Worm (Caenorhabditis elegans) whole organism, L4 larva: ENCODE data around the gene phlp-2.

Source experiments
- D1046.2 ChIP-seq: fragments of 200-800 bp; sonication (Bioruptor generic); IDR thresholded peaks from 2 replicates; pipeline ENCODE4 v1.3.6; 2022; ENCODE audit warnings: missing genetic modification characterization, missing compliant biosample characterization
- F37D6.2 ChIP-seq: sonication (generic microtip); optimal IDR thresholded peaks from 2 replicates; lab custom pipeline; 2016; ENCODE audit warnings: mild to moderate bottlenecking, missing genetic modification characterization, missing compliant biosample characterization
- T20F7.1 ChIP-seq: fragments of 200-800 bp; sonication (Bioruptor generic); optimal IDR thresholded peaks from 2 replicates; lab custom pipeline; 2018; ENCODE audit warnings: mild to moderate bottlenecking, missing genetic modification characterization, missing compliant biosample characterization
- T26A8.4 ChIP-seq: fragments of 200-800 bp; sonication (Bioruptor generic); IDR thresholded peaks from 2 replicates; pipeline ENCODE4 v1.3.6; 2022; ENCODE audit warnings: missing genetic modification characterization, missing compliant biosample characterization
- ZK337.2 ChIP-seq: fragments of 200-800 bp; sonication (Bioruptor generic); IDR thresholded peaks from 2 replicates; pipeline ENCODE4 v1.3.6; 2022; ENCODE audit warnings: missing genetic modification reagents, missing genetic modification characterization, missing compliant biosample characterization
- ZK546.5 ChIP-seq, 2 experiments: sonication (generic microtip); optimal IDR thresholded peaks; 2 replicates each; lab custom pipeline; 2017; ENCODE audit warnings: missing biosample characterization in 2 of 2, missing genetic modification characterization in 2 of 2
- aha-1 ChIP-seq: fragments of 150-350 bp; peaks from one replicate; lab custom pipeline; 2014; ENCODE audit warnings: missing biosample characterization, missing genetic modification characterization
- arid-1 ChIP-seq: fragments of 200-800 bp; sonication (Bioruptor generic); conservative IDR thresholded peaks from 2 replicates; pipeline ENCODE4 v1.3.6; 2022; ENCODE audit warnings: missing genetic modification reagents, missing genetic modification characterization, missing compliant biosample characterization
- attf-4 ChIP-seq: sonication (generic microtip); optimal IDR thresholded peaks from 3 replicates; lab custom pipeline; 2017; ENCODE audit warnings: missing biosample characterization, missing genetic modification characterization
- ceh-20 ChIP-seq: fragments of 200-800 bp; sonication (Bioruptor generic); IDR thresholded peaks from 2 replicates; pipeline ENCODE4 v1.3.6; 2022; ENCODE audit warnings: missing genetic modification reagents, missing genetic modification characterization, missing compliant biosample characterization
- cey-2 ChIP-seq: sonication (generic microtip); optimal IDR thresholded peaks from 3 replicates; lab custom pipeline; 2017; ENCODE audit warnings: missing genetic modification characterization, mild to moderate bottlenecking, missing compliant biosample characterization, antibody characterized with exemption, borderline replicate concordance; ENCODE audit not compliant: insufficient read depth
- ctbp-1 ChIP-seq: fragments of 200-800 bp; sonication (Bioruptor generic); IDR thresholded peaks from 2 replicates; pipeline ENCODE4 v1.3.6; 2022; ENCODE audit warnings: missing genetic modification reagents, missing genetic modification characterization, missing compliant biosample characterization
- dmd-6 ChIP-seq: fragments of 200-800 bp; sonication (Bioruptor generic); IDR thresholded peaks from 2 replicates; pipeline ENCODE4 v1.3.6; 2022; ENCODE audit warnings: missing genetic modification reagents, missing genetic modification characterization, missing compliant biosample characterization
- dmd-8 ChIP-seq: fragments of 200-800 bp; sonication (Bioruptor generic); IDR thresholded peaks from 2 replicates; pipeline ENCODE4 v1.3.6; 2022; ENCODE audit warnings: missing genetic modification characterization, missing compliant biosample characterization
- dve-1 ChIP-seq: sonication (generic microtip); optimal IDR thresholded peaks from 2 replicates; lab custom pipeline; 2017; ENCODE audit warnings: antibody characterized with exemption, mild to moderate bottlenecking, missing genetic modification characterization, missing compliant biosample characterization; ENCODE audit not compliant: insufficient read depth
- egl-43 ChIP-seq: fragments of 200-800 bp; sonication (Bioruptor generic); IDR thresholded peaks from 2 replicates; pipeline ENCODE4 v1.3.6; 2022; ENCODE audit warnings: missing genetic modification reagents, missing genetic modification characterization, missing compliant biosample characterization
- fkh-10 ChIP-seq: fragments of 150-350 bp; optimal IDR thresholded peaks from 2 replicates; lab custom pipeline; 2014; ENCODE audit warnings: missing biosample characterization, missing genetic modification reagents, missing genetic modification characterization
- gei-8 ChIP-seq: fragments of 200-800 bp; sonication (Bioruptor generic); optimal IDR thresholded peaks from 2 replicates; lab custom pipeline; 2018; ENCODE audit warnings: mild to moderate bottlenecking, missing genetic modification characterization, missing compliant biosample characterization
- lim-7 ChIP-seq: fragments of 200-800 bp; sonication (Bioruptor generic); IDR thresholded peaks from 2 replicates; pipeline ENCODE4 v1.3.6; 2022; ENCODE audit warnings: missing genetic modification characterization, missing compliant biosample characterization
- lin-1 ChIP-seq: fragments of 200-800 bp; sonication (Bioruptor generic); IDR thresholded peaks from 2 replicates; pipeline ENCODE4 v1.3.6; 2022; ENCODE audit warnings: missing genetic modification reagents, missing genetic modification characterization, missing compliant biosample characterization
- lin-13 ChIP-seq: fragments of 150-350 bp; optimal IDR thresholded peaks from 2 replicates; lab custom pipeline; 2014; ENCODE audit warnings: missing biosample characterization, missing genetic modification reagents, missing genetic modification characterization
- lin-29 ChIP-seq: fragments of 200-800 bp; sonication (Bioruptor generic); IDR thresholded peaks from 2 replicates; pipeline ENCODE4 v1.3.6; 2022; ENCODE audit warnings: missing genetic modification reagents, missing genetic modification characterization, missing compliant biosample characterization
- mdt-29 ChIP-seq: fragments of 200-800 bp; sonication (Bioruptor generic); IDR thresholded peaks from 2 replicates; pipeline ENCODE4 v1.3.6; 2022; ENCODE audit warnings: missing genetic modification reagents, missing genetic modification characterization, missing compliant biosample characterization
- nhr-237 ChIP-seq: sonication (generic microtip); optimal IDR thresholded peaks from 2 replicates; lab custom pipeline; 2017; ENCODE audit warnings: missing biosample characterization, missing genetic modification characterization
- nhr-25 ChIP-seq: sonication (generic microtip); optimal IDR thresholded peaks from 2 replicates; lab custom pipeline; 2017; ENCODE audit warnings: missing genetic modification characterization, mild to moderate bottlenecking, missing compliant biosample characterization, antibody characterized with exemption, moderate library complexity, borderline replicate concordance; ENCODE audit not compliant: insufficient read depth
- nhr-41 ChIP-seq: fragments of 200-800 bp; sonication (Bioruptor generic); IDR thresholded peaks from 2 replicates; pipeline ENCODE4 v1.3.6; 2022; ENCODE audit warnings: missing genetic modification reagents, missing genetic modification characterization, missing compliant biosample characterization
- nhr-42 ChIP-seq: fragments of 200-800 bp; sonication (Bioruptor generic); IDR thresholded peaks from 2 replicates; pipeline ENCODE4 v1.3.6; 2022; ENCODE audit warnings: missing genetic modification characterization, missing compliant biosample characterization
- nhr-76 ChIP-seq: fragments of 150-350 bp; optimal IDR thresholded peaks from 2 replicates; lab custom pipeline; 2014; ENCODE audit warnings: missing biosample characterization, missing genetic modification characterization
- nhr-77 ChIP-seq: fragments of 150-350 bp; optimal IDR thresholded peaks from 2 replicates; lab custom pipeline; 2014; ENCODE audit warnings: missing biosample characterization, missing genetic modification characterization
- pha-4 ChIP-seq, 2 experiments: fragments of 150-350 bp in 1 of 2; fragments of 200-800 bp in 1 of 2; sonication (Bioruptor generic) in 1 of 2; IDR thresholded peaks in 1 of 2; optimal IDR thresholded peaks in 1 of 2; 2 replicates each; pipeline versions ENCODE4 v1.3.6 to Lab custom; 2014 to 2022; ENCODE audit warnings: missing genetic modification characterization in 2 of 2, missing genetic modification reagents in 2 of 2, missing biosample characterization in 1 of 2, missing compliant biosample characterization in 1 of 2
- pqm-1 ChIP-seq: sonication (generic microtip); optimal IDR thresholded peaks from 2 replicates; lab custom pipeline; 2017; ENCODE audit warnings: missing biosample characterization, missing genetic modification characterization
- rbr-2 ChIP-seq: sonication (generic microtip); optimal IDR thresholded peaks from 2 replicates; lab custom pipeline; 2016; ENCODE audit warnings: missing genotype, missing genetic modification characterization, missing compliant biosample characterization
- sdz-12 ChIP-seq: fragments of 200-800 bp; sonication (Bioruptor generic); optimal IDR thresholded peaks from 2 replicates; lab custom pipeline; 2018; ENCODE audit warnings: mild to moderate bottlenecking, missing genetic modification characterization, missing compliant biosample characterization
- set-16 ChIP-seq: fragments of 200-800 bp; sonication (Bioruptor generic); IDR thresholded peaks from 2 replicates; pipeline ENCODE4 v1.3.6; 2022; ENCODE audit warnings: missing genetic modification reagents, missing genetic modification characterization, missing compliant biosample characterization
- skn-1 ChIP-seq: fragments of 150-350 bp; optimal IDR thresholded peaks from 2 replicates; lab custom pipeline; 2014; ENCODE audit warnings: missing biosample characterization, missing genetic modification characterization
- spr-3 ChIP-seq: fragments of 200-800 bp; sonication (Bioruptor generic); optimal IDR thresholded peaks from 2 replicates; lab custom pipeline; 2018; ENCODE audit warnings: mild to moderate bottlenecking, missing genetic modification characterization, missing compliant biosample characterization
- tag-97 ChIP-seq: fragments of 200-800 bp; sonication (Bioruptor generic); IDR thresholded peaks from 2 replicates; pipeline ENCODE4 v1.3.6; 2022; ENCODE audit warnings: missing genetic modification characterization, missing compliant biosample characterization
- tra-1 ChIP-seq: fragments of 200-800 bp; sonication (Bioruptor generic); IDR thresholded peaks from 2 replicates; pipeline ENCODE4 v1.3.6; 2022; ENCODE audit warnings: missing genetic modification reagents, missing genetic modification characterization, missing compliant biosample characterization
- vab-7 ChIP-seq: fragments of 200-800 bp; sonication (Bioruptor generic); IDR thresholded peaks from 2 replicates; pipeline ENCODE4 v1.3.6; 2022; ENCODE audit warnings: missing genetic modification reagents, missing genetic modification characterization, missing compliant biosample characterization
- zfp-2 ChIP-seq: sonication (generic microtip); optimal IDR thresholded peaks from 2 replicates; lab custom pipeline; 2016; ENCODE audit warnings: mild to moderate bottlenecking, missing genetic modification characterization, missing compliant biosample characterization
- zfp-3 ChIP-seq: fragments of 200-800 bp; sonication (Bioruptor generic); conservative IDR thresholded peaks from 2 replicates; pipeline ENCODE4 v1.3.6; 2022; ENCODE audit warnings: missing genetic modification reagents, missing genetic modification characterization, missing compliant biosample characterization
- zip-11 ChIP-seq: fragments of 200-800 bp; sonication (Bioruptor generic); IDR thresholded peaks from 2 replicates; pipeline ENCODE4 v1.3.6; 2022; ENCODE audit warnings: missing genetic modification characterization, missing compliant biosample characterization
- ztf-11 ChIP-seq: fragments of 150-350 bp; optimal IDR thresholded peaks from 2 replicates; lab custom pipeline; 2014; ENCODE audit warnings: missing biosample characterization, missing genetic modification characterization

The phlp-2 gene

ce11 chrIII:4193659-4194103 lies 15.6 kb upstream of the phlp-2 start, which contains the start of gene xbp-1 (continued):
- TF ChIP-seq nhr-76 = no peak
- peak; percentile 98 for TF ChIP-seq dmd-6
- TF ChIP-seq lin-1 = peak; percentile 99
- peak; percentile 99 for TF ChIP-seq dve-1 (tag; lab: Kevin White, UChicago)
- peak; percentile 95 for TF ChIP-seq pqm-1 (tag; lab: Kevin White, UChicago)
- TF ChIP-seq ztf-11 = no peak
- TF ChIP-seq lim-7 (GFP tag; lab: Robert Waterston, UW) = no peak
- 0 out of 2 replicates have a peak, but pooled peaks have one; percentile 23 for TF ChIP-seq ZK337.2 (GFP tag; lab: Robert Waterston, UW)
- peak; percentile 77 for TF ChIP-seq ceh-20 (GFP tag; lab: Robert Waterston, UW)
- TF ChIP-seq nhr-41 (GFP tag; lab: Robert Waterston, UW) = peak; percentile 79
- TF ChIP-seq zip-11 = no peak
- peak; percentile 76 for TF ChIP-seq fkh-10 (GFP tag; lab: Kevin White, UChicago)
- no peak for TF ChIP-seq cey-2 (tag; lab: Kevin White, UChicago)

- TF ChIP-seq T20F7.1 = no peak
- TF ChIP-seq egl-43 (GFP tag; lab: Robert Waterston, UW) = peak; percentile 60
- no peak for TF ChIP-seq lin-13 (GFP tag; lab: Kevin White, UChicago)
- no peak for TF ChIP-seq attf-4
- no peak for TF ChIP-seq zfp-3
- TF ChIP-seq tra-1 (GFP tag; lab: Robert Waterston, UW) = no peak
- TF ChIP-seq rbr-2 (tag; lab: Kevin White, UChicago) = no peak
- no peak for TF ChIP-seq F37D6.2 (tag; lab: Kevin White, UChicago)
- TF ChIP-seq gei-8 (GFP tag; lab: Kevin White, UChicago) = no peak
- no peak for TF ChIP-seq dmd-8 (GFP tag; lab: Robert Waterston, UW)
- no peak for TF ChIP-seq ctbp-1
- TF ChIP-seq spr-3 (GFP tag; lab: Kevin White, UChicago) = no peak
- TF ChIP-seq ZK337.2 (GFP tag; lab: Robert Waterston, UW) = 0 out of 2 replicates have a peak, but pooled peaks have one; percentile 35
- 0 out of 2 replicates have a peak, but pooled peaks have one; percentile 14 for TF ChIP-seq pha-4 (GFP tag; IDR thresholded peaks at IDR 0.05; lab: Robert Waterston, UW)
- no peak for TF ChIP-seq pha-4 (tag; optimal IDR thresholded peaks at IDR 0.05; lab: Kevin White, UChicago)
- TF ChIP-seq lin-1 = no peak
- no peak for TF ChIP-seq D1046.2 (GFP tag; lab: Robert Waterston, UW)
- TF ChIP-seq nhr-42 (GFP tag; lab: Robert Waterston, UW) = no peak
- no peak for TF ChIP-seq tag-97
- TF ChIP-seq vab-7 (GFP tag; lab: Robert Waterston, UW) = no peak
- no peak for TF ChIP-seq T26A8.4
- no peak for TF ChIP-seq nhr-25 (tag; lab: Kevin White, UChicago)
- TF ChIP-seq skn-1 (tag; lab: Kevin White, UChicago) = no peak
- TF ChIP-seq lim-7 (GFP tag; lab: Robert Waterston, UW) = no peak
- no peak for TF ChIP-seq sdz-12 (GFP tag; lab: Kevin White, UChicago)
- peak; percentile 97 for TF ChIP-seq aha-1
- no peak for TF ChIP-seq ztf-11
- TF ChIP-seq lin-29 = no peak
- TF ChIP-seq zip-11 = no peak
- TF ChIP-seq arid-1 (GFP tag; lab: Robert Waterston, UW) = no peak
- no peak for TF ChIP-seq mdt-29
- peak; percentile 25; the same call in 1 of the 2 replicates for TF ChIP-seq set-16 (GFP tag; lab: Robert Waterston, UW)
- no peak for TF ChIP-seq nhr-237
- TF ChIP-seq zfp-2 (tag; lab: Kevin White, UChicago) = no peak
- no peak for TF ChIP-seq nhr-77 (tag; lab: Kevin White, UChicago)
- no peak for TF ChIP-seq ZK546.5 (tag; optimal IDR thresholded peaks at IDR 0.05; lab: Kevin White, UChicago)
Measured at ce11 chrIII:4194349-4195110, 14.8 kb upstream of the phlp-2 start.
